Fruit fly (Drosophila melanogaster) whole organism, embryonic: ENCODE measurements around the gene Ir31a.

Source experiments
- Asciz ChIP-seq: fragments of 200-800 bp; sonication (Bioruptor generic); optimal IDR thresholded peaks from 2 replicates; lab custom pipeline; 2017; ENCODE audit warnings: missing biosample characterization, mild to moderate bottlenecking, missing genetic modification characterization, missing genetic modification reagents
- B-H1 ChIP-seq: fragments of 200-800 bp; sonication (Bioruptor generic); IDR thresholded peaks from 3 replicates; pipeline ENCODE4 v1.3.6; 2022; ENCODE audit warnings: missing biosample characterization, missing genetic modification characterization
- C15 ChIP-seq: fragments of 200-800 bp; sonication (Bioruptor generic); IDR thresholded peaks from 3 replicates; pipeline ENCODE4 v1.3.6; 2022; ENCODE audit warnings: missing biosample characterization, missing genetic modification characterization
- CG10959 ChIP-seq: fragments of 200-800 bp; sonication (Bioruptor generic); IDR thresholded peaks from 2 replicates; pipeline ENCODE4 v1.3.6; 2022; ENCODE audit warnings: missing biosample characterization, missing genetic modification characterization
- CG13287 ChIP-seq: fragments of 200-800 bp; sonication (Bioruptor generic); IDR thresholded peaks from 2 replicates; pipeline ENCODE4 v1.3.6; 2022; ENCODE audit warnings: missing biosample characterization, missing genetic modification characterization; ENCODE audit not compliant: partially characterized antibody
- CG14860 ChIP-seq: fragments of 200-800 bp; sonication (Bioruptor generic); IDR thresholded peaks from 3 replicates; pipeline ENCODE4 v1.3.6; 2022; ENCODE audit warnings: missing biosample characterization, missing genetic modification characterization; ENCODE audit not compliant: partially characterized antibody
- CG15479 ChIP-seq: fragments of 200-800 bp; sonication (Bioruptor generic); optimal IDR thresholded peaks from 3 replicates; lab custom pipeline; 2019; ENCODE audit warnings: missing biosample characterization, mild to moderate bottlenecking, missing genetic modification characterization, moderate library complexity
- CG15601 ChIP-seq: fragments of 200-800 bp; sonication (Bioruptor generic); optimal IDR thresholded peaks from 3 replicates; lab custom pipeline; 2019; ENCODE audit warnings: missing biosample characterization, mild to moderate bottlenecking, missing genetic modification characterization, moderate library complexity
- CG17612 ChIP-seq: fragments of 200-800 bp; sonication (Bioruptor generic); IDR thresholded peaks from 2 replicates; pipeline ENCODE4 v1.3.6; 2022; ENCODE audit warnings: missing biosample characterization, missing genetic modification characterization
- CG18476 ChIP-seq: fragments of 200-800 bp; sonication (Bioruptor generic); optimal IDR thresholded peaks from 2 replicates; lab custom pipeline; 2016; ENCODE audit warnings: missing biosample characterization, mild to moderate bottlenecking, missing genetic modification characterization
- CG18764 ChIP-seq: fragments of 200-800 bp; sonication (Bioruptor generic); optimal IDR thresholded peaks from 3 replicates; lab custom pipeline; 2016; ENCODE audit warnings: missing biosample characterization, missing genetic modification characterization
- CG2129 ChIP-seq: fragments of 200-800 bp; sonication (Bioruptor generic); IDR thresholded peaks from 2 replicates; pipeline ENCODE4 v1.3.6; 2022; ENCODE audit warnings: missing biosample characterization, missing genetic modification characterization; ENCODE audit not compliant: partially characterized antibody
- CG2199 ChIP-seq: fragments of 200-800 bp; sonication (Bioruptor generic); IDR thresholded peaks from 3 replicates; pipeline ENCODE4 v1.3.6; 2022; ENCODE audit warnings: missing biosample characterization, missing genetic modification characterization
- CG2875 ChIP-seq: fragments of 200-800 bp; sonication (Bioruptor generic); optimal IDR thresholded peaks from 2 replicates; lab custom pipeline; 2017; ENCODE audit warnings: missing biosample characterization, mild to moderate bottlenecking, missing genetic modification characterization, missing genetic modification reagents
- CG30020 ChIP-seq: fragments of 200-800 bp; optimal IDR thresholded peaks from 2 replicates; lab custom pipeline; 2019; ENCODE audit warnings: missing biosample characterization, mild to moderate bottlenecking, missing genetic modification characterization, moderate library complexity
- CG34376 ChIP-seq: fragments of 200-800 bp; sonication (Bioruptor generic); optimal IDR thresholded peaks from 2 replicates; lab custom pipeline; 2018; ENCODE audit warnings: missing biosample characterization, mild to moderate bottlenecking, missing genetic modification characterization
- CG3726 ChIP-seq: fragments of 200-800 bp; sonication (Bioruptor generic); IDR thresholded peaks from 3 replicates; pipeline ENCODE4, ENCODE4 v1.3.6; 2022; ENCODE audit warnings: missing biosample characterization, missing genetic modification characterization
- CG42726 ChIP-seq: fragments of 200-800 bp; sonication (Bioruptor generic); IDR thresholded peaks from 2 replicates; pipeline ENCODE4 v1.3.6; 2022; ENCODE audit warnings: missing biosample characterization, missing genetic modification characterization; ENCODE audit not compliant: partially characterized antibody
- CG4404 ChIP-seq: fragments of 200-800 bp; sonication (Bioruptor generic); IDR thresholded peaks from 2 replicates; pipeline ENCODE4 v1.3.6; 2022; ENCODE audit warnings: missing biosample characterization, missing genetic modification characterization
- CG7271 ChIP-seq: fragments of 200-800 bp; sonication (Bioruptor generic); optimal IDR thresholded peaks from 2 replicates; lab custom pipeline; 2018; ENCODE audit warnings: missing biosample characterization, mild to moderate bottlenecking, missing genetic modification characterization, moderate library complexity
- CG8281 ChIP-seq: fragments of 200-800 bp; sonication (Bioruptor generic); optimal IDR thresholded peaks from 2 replicates; lab custom pipeline; 2018; ENCODE audit warnings: missing biosample characterization, mild to moderate bottlenecking, missing genetic modification characterization, moderate library complexity
- CG8765 ChIP-seq: fragments of 200-800 bp; sonication (Bioruptor generic); IDR thresholded peaks from 2 replicates; pipeline ENCODE4 v1.3.6; 2022; ENCODE audit warnings: missing biosample characterization, missing genetic modification characterization
- Deaf1 ChIP-seq: fragments of 200-800 bp; optimal IDR thresholded peaks from 3 replicates; lab custom pipeline; 2019; ENCODE audit warnings: missing biosample characterization, mild to moderate bottlenecking, missing genetic modification characterization, moderate library complexity
- Doc2 ChIP-seq: fragments of 200-800 bp; sonication (Bioruptor generic); IDR thresholded peaks from 2 replicates; pipeline ENCODE4 v1.3.6; 2022; ENCODE audit warnings: missing biosample characterization, missing genetic modification characterization
- Dref ChIP-seq: fragments of 200-800 bp; sonication (Bioruptor generic); IDR thresholded peaks from 2 replicates; pipeline ENCODE4 v1.3.6; 2022; ENCODE audit warnings: missing biosample characterization, missing genetic modification characterization
- Ets97D ChIP-seq: fragments of 200-800 bp; sonication (Bioruptor generic); optimal IDR thresholded peaks from 3 replicates; lab custom pipeline; 2016; ENCODE audit warnings: missing biosample characterization, missing genetic modification characterization
- HHEX ChIP-seq: fragments of 200-800 bp; sonication (Bioruptor generic); optimal IDR thresholded peaks from 3 replicates; lab custom pipeline; 2017; ENCODE audit warnings: missing biosample characterization, mild to moderate bottlenecking, missing genetic modification characterization, missing genetic modification reagents
- Hr78 ChIP-seq, 2 experiments: fragments of 200-800 bp in 1 of 2; fragments of >200 bp in 1 of 2; sonication (Bioruptor generic) in 1 of 2; optimal IDR thresholded peaks; 2 replicates each; lab custom pipeline; 2017 to 2019; ENCODE audit warnings: missing biosample characterization in 2 of 2, missing genetic modification characterization in 2 of 2, mild to moderate bottlenecking in 1 of 2, moderate library complexity in 1 of 2
- Lhr ChIP-seq: fragments of 200-800 bp; sonication (Bioruptor generic); optimal IDR thresholded peaks from 3 replicates; lab custom pipeline; 2017; ENCODE audit warnings: mild to moderate bottlenecking, missing biosample characterization, missing genetic modification reagents, missing genetic modification characterization
- Mes4 ChIP-seq: fragments of 200-800 bp; sonication (Bioruptor generic); optimal IDR thresholded peaks from 2 replicates; lab custom pipeline; 2016; ENCODE audit warnings: missing biosample characterization, missing genetic modification characterization
- Sox102F ChIP-seq: fragments of 200-800 bp; sonication (Bioruptor generic); optimal IDR thresholded peaks from 2 replicates; lab custom pipeline; 2018; ENCODE audit warnings: missing biosample characterization, mild to moderate bottlenecking, missing genetic modification characterization, moderate library complexity
- Stat92E ChIP-seq, 3 experiments: fragments of >200 bp in 2 of 3; fragments of 200-800 bp in 1 of 3; sonication (Bioruptor generic) in 1 of 3; optimal IDR thresholded peaks; 2 replicates each; lab custom pipeline; 2017 to 2019; ENCODE audit warnings: missing biosample characterization in 3 of 3, missing genetic modification characterization in 3 of 3, mild to moderate bottlenecking in 1 of 3, moderate library complexity in 1 of 3
- Xbp1 ChIP-seq: fragments of 200-800 bp; sonication (Bioruptor generic); optimal IDR thresholded peaks from 3 replicates; lab custom pipeline; 2016; ENCODE audit warnings: missing biosample characterization, mild to moderate bottlenecking, missing genetic modification characterization
- Xrp1 ChIP-seq: fragments of 200-800 bp; sonication (Bioruptor generic); IDR thresholded peaks from 2 replicates; pipeline ENCODE4 v1.3.6; 2022; ENCODE audit warnings: missing biosample characterization, missing genetic modification characterization
- bcd ChIP-seq: fragments of 200-800 bp; sonication (Bioruptor generic); optimal IDR thresholded peaks from 2 replicates; lab custom pipeline; 2017; ENCODE audit warnings: missing biosample characterization, mild to moderate bottlenecking, missing genetic modification characterization
- bowl ChIP-seq: fragments of 200-800 bp; sonication (Bioruptor generic); IDR thresholded peaks from 2 replicates; pipeline ENCODE4 v1.3.6; 2022; ENCODE audit warnings: missing biosample characterization, missing genetic modification characterization
- dysf ChIP-seq: fragments of 200-800 bp; sonication (Bioruptor generic); IDR thresholded peaks from 3 replicates; pipeline ENCODE4 v1.3.6; 2022; ENCODE audit warnings: missing biosample characterization, missing genetic modification characterization
- h ChIP-seq: fragments of >200 bp; optimal IDR thresholded peaks from 2 replicates; lab custom pipeline; 2017
- hbn ChIP-seq: fragments of 200-800 bp; sonication (Bioruptor generic); IDR thresholded peaks from 2 replicates; pipeline ENCODE4 v1.3.6; 2022; ENCODE audit warnings: missing biosample characterization, missing genetic modification characterization; ENCODE audit not compliant: partially characterized antibody
- nom ChIP-seq: fragments of 200-800 bp; sonication (Bioruptor generic); optimal IDR thresholded peaks from 2 replicates; lab custom pipeline; 2017; ENCODE audit warnings: missing biosample characterization, missing genetic modification characterization, mild to moderate bottlenecking, moderate library complexity, missing genetic modification reagents
- oc ChIP-seq: fragments of 200-800 bp; sonication (Bioruptor generic); optimal IDR thresholded peaks from 2 replicates; lab custom pipeline; 2018; ENCODE audit warnings: missing biosample characterization, mild to moderate bottlenecking, missing genetic modification characterization, moderate library complexity
- pnt ChIP-seq: fragments of 200-800 bp; sonication (Bioruptor generic); optimal IDR thresholded peaks from 3 replicates; lab custom pipeline; 2016; ENCODE audit warnings: missing biosample characterization, missing genetic modification characterization
- ro ChIP-seq: fragments of 200-800 bp; sonication (Bioruptor generic); IDR thresholded peaks from 2 replicates; pipeline ENCODE4 v1.3.6; 2022; ENCODE audit warnings: missing biosample characterization, missing genetic modification characterization
- stwl ChIP-seq: fragments of 200-800 bp; sonication (Bioruptor generic); optimal IDR thresholded peaks from 3 replicates; lab custom pipeline; 2018; ENCODE audit warnings: missing biosample characterization, mild to moderate bottlenecking, missing genetic modification characterization, moderate library complexity
- tin ChIP-seq: fragments of 200-800 bp; sonication (Bioruptor generic); optimal IDR thresholded peaks from 3 replicates; lab custom pipeline; 2016; ENCODE audit warnings: missing biosample characterization, missing genetic modification characterization
- tio ChIP-seq: fragments of 200-800 bp; sonication (Bioruptor generic); optimal IDR thresholded peaks from 2 replicates; lab custom pipeline; 2017; ENCODE audit warnings: missing biosample characterization, missing genetic modification characterization, inconsistent platforms
- ttk ChIP-seq: fragments of 200-800 bp; sonication (Bioruptor generic); IDR thresholded peaks from 2 replicates; pipeline ENCODE4 v2.1.2; 2022; ENCODE audit warnings: missing biosample characterization, missing genetic modification characterization
- unc-4 ChIP-seq: fragments of 200-800 bp; sonication (Bioruptor generic); IDR thresholded peaks from 2 replicates; pipeline ENCODE4 v1.3.6; 2022; ENCODE audit warnings: missing biosample characterization, missing genetic modification characterization; ENCODE audit not compliant: partially characterized antibody
- wor ChIP-seq: fragments of 200-800 bp; sonication (Bioruptor generic); IDR thresholded peaks from 2 replicates; pipeline ENCODE4 v1.3.6; 2022; ENCODE audit warnings: missing biosample characterization, missing genetic modification characterization

Gene Ir31a

DNA sequence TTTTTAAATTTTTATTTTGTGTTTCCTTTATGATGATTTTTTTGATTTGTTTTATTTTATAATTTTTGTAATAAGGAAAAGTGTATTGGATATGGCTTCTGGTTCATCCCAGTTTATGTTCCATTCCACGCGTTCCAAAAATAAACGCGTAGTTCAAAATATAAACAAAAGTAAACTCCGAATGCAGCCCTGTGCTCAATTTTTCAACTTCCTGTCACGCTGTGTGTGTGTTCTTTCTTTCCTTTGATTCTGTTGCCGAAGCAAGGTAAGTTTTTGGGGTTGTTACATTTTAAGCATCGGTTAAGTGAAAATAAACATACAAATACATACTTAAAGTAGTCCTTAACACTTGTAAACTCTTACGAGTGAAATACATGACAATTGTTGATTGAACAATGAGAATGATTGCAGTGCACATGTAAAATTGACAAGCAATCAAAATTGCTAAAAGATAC, 2.8 kb downstream of the Ir31a start, which contains the start of the genes Ip259 and RpS27A (continued):
- TF ChIP-seq CG2875 = peak; percentile 56
- peak; percentile 90 for TF ChIP-seq CG34376 (GFP tag; lab: Kevin White, UChicago)
- TF ChIP-seq dysf = peak; percentile 77; the same call in 1 of the 3 replicates
- peak; percentile 82 for TF ChIP-seq CG7271 (tag; lab: Kevin White, UChicago)
- no peak for TF ChIP-seq Xrp1
- no peak for TF ChIP-seq CG3726 (GFP tag; lab: Robert Waterston, UW)
- TF ChIP-seq Hr78 (GFP tag; optimal IDR thresholded peaks at IDR 0.05; lab: Kevin White, UChicago) = no peak
- TF ChIP-seq CG30020 (tag; lab: Kevin White, UChicago) = peak; percentile 99
- peak; percentile 30 for TF ChIP-seq stwl (tag; lab: Kevin White, UChicago)
- TF ChIP-seq CG42726 (GFP tag; lab: Robert Waterston, UW) = peak; percentile 30; the same call in 1 of the 2 replicates
- TF ChIP-seq CG18476 (GFP tag; lab: Kevin White, UChicago) = peak; percentile 42
- peak; percentile 99 for TF ChIP-seq Ets97D
- peak; percentile 75 for TF ChIP-seq Xbp1 (GFP tag; lab: Kevin White, UChicago)
- TF ChIP-seq HHEX (GFP tag; lab: Kevin White, UChicago) = peak; percentile 82
- peak; percentile 74 for TF ChIP-seq Lhr (GFP tag; lab: Kevin White, UChicago)
- TF ChIP-seq h (lab: Kevin White, UChicago) = no peak
- TF ChIP-seq Dref (GFP tag; lab: Robert Waterston, UW) = peak; percentile 57
- TF ChIP-seq tio = peak; percentile 71
- TF ChIP-seq CG2129 (GFP tag; lab: Robert Waterston, UW) = no peak
- no peak for TF ChIP-seq CG14860
- no peak for TF ChIP-seq hbn
- peak; percentile 55 for TF ChIP-seq CG15601 (tag; lab: Kevin White, UChicago)
- no peak for TF ChIP-seq CG4404 (GFP tag; lab: Robert Waterston, UW)
- TF ChIP-seq bowl (GFP tag; lab: Robert Waterston, UW) = peak; percentile 69; the same call in 1 of the 2 replicates
- TF ChIP-seq B-H1 (GFP tag; lab: Robert Waterston, UW) = peak; percentile 47; the same call in 2 of the 3 replicates
- no peak for TF ChIP-seq CG15479 (GFP tag; lab: Kevin White, UChicago)
- TF ChIP-seq Mes4 (GFP tag; lab: Kevin White, UChicago) = peak; percentile 87
- peak; percentile 68 for TF ChIP-seq CG18764 (GFP tag; lab: Kevin White, UChicago)
- TF ChIP-seq unc-4 (GFP tag; lab: Robert Waterston, UW) = no peak
- TF ChIP-seq tin (GFP tag; lab: Kevin White, UChicago) = peak; percentile 63
- no peak for TF ChIP-seq ro (GFP tag; lab: Robert Waterston, UW)
- TF ChIP-seq CG8281 (tag; lab: Kevin White, UChicago) = peak; percentile 47
- TF ChIP-seq CG17612 = no peak
- peak; percentile 83 for TF ChIP-seq nom (GFP tag; lab: Kevin White, UChicago)
- TF ChIP-seq CG2199 (GFP tag; lab: Robert Waterston, UW) = no peak
- peak; percentile 89 for TF ChIP-seq bcd (GFP tag; lab: Kevin White, UChicago)
- TF ChIP-seq Deaf1 (tag; lab: Kevin White, UChicago) = no peak
- TF ChIP-seq ttk (GFP tag; lab: Robert Waterston, UW) = peak; percentile 75
- TF ChIP-seq oc (tag; lab: Kevin White, UChicago) = no peak
- peak; percentile 41; the same call in 1 of the 2 replicates for TF ChIP-seq CG10959 (GFP tag; lab: Robert Waterston, UW)
- TF ChIP-seq Sox102F (GFP tag; lab: Kevin White, UChicago) = no peak
- peak in 1 of 3 experiments; percentile 65 for TF ChIP-seq Stat92E (GFP tag; optimal IDR thresholded peaks at IDR 0.05; lab: Kevin White, UChicago)
- TF ChIP-seq wor (GFP tag; lab: Robert Waterston, UW) = no peak
- TF ChIP-seq Doc2 = no peak
- peak; percentile 70 for TF ChIP-seq Asciz
- no peak; the same call in 1 of the 2 replicates for TF ChIP-seq CG13287 (GFP tag; lab: Robert Waterston, UW)
- 0 out of 2 replicates have a peak, but pooled peaks have one; percentile 48 for TF ChIP-seq CG8765 (GFP tag; lab: Robert Waterston, UW)
- TF ChIP-seq pnt = no peak
- TF ChIP-seq C15 (GFP tag; lab: Robert Waterston, UW) = peak; percentile 65; the same call in 2 of the 3 replicates
